Worm (Caenorhabditis elegans) whole organism, late embryonic: Measurements from ENCODE around the gene F58F9.6.

Experiments
- K02D7.2 ChIP-seq: sonication (generic microtip); optimal IDR thresholded peaks from 2 replicates; lab custom pipeline; 2017; ENCODE audit warnings: mild to moderate bottlenecking, missing genetic modification characterization, missing compliant biosample characterization
- K09A11.1 ChIP-seq: sonication (generic microtip); optimal IDR thresholded peaks from 2 replicates; lab custom pipeline; 2017; ENCODE audit warnings: antibody characterized with exemption, mild to moderate bottlenecking, missing genetic modification characterization, missing compliant biosample characterization; ENCODE audit not compliant: insufficient read depth
- ama-1 ChIP-seq: fragments of 150-350 bp; optimal IDR thresholded peaks from 2 replicates; lab custom pipeline; 2014
- ceh-24 ChIP-seq: sonication (generic microtip); optimal IDR thresholded peaks from 2 replicates; lab custom pipeline; 2016; ENCODE audit warnings: mild to moderate bottlenecking, missing genetic modification characterization, missing compliant biosample characterization
- ceh-31 ChIP-seq: sonication (generic microtip); optimal IDR thresholded peaks from 2 replicates; lab custom pipeline; 2016; ENCODE audit warnings: missing genetic modification characterization, missing compliant biosample characterization
- ceh-9 ChIP-seq: sonication (generic microtip); optimal IDR thresholded peaks from 2 replicates; lab custom pipeline; 2016; ENCODE audit warnings: mild to moderate bottlenecking, missing genetic modification characterization, inconsistent platforms, missing compliant biosample characterization
- ets-4 ChIP-seq: sonication (generic microtip); optimal IDR thresholded peaks from 2 replicates; lab custom pipeline; 2016; ENCODE audit warnings: missing genetic modification characterization, missing compliant biosample characterization
- eyg-1 ChIP-seq: sonication (generic microtip); optimal IDR thresholded peaks from 2 replicates; lab custom pipeline; 2016; ENCODE audit warnings: missing genotype, missing genetic modification characterization, missing compliant biosample characterization
- gmeb-2 ChIP-seq: sonication (generic microtip); optimal IDR thresholded peaks from 2 replicates; lab custom pipeline; 2016; ENCODE audit warnings: missing genetic modification characterization, inconsistent platforms, missing compliant biosample characterization
- lim-6 ChIP-seq: sonication (generic microtip); optimal IDR thresholded peaks from 2 replicates; lab custom pipeline; 2016; ENCODE audit warnings: missing genetic modification characterization, missing compliant biosample characterization
- pqm-1 ChIP-seq: sonication (generic microtip); optimal IDR thresholded peaks from 2 replicates; lab custom pipeline; 2016; ENCODE audit warnings: missing genetic modification characterization, missing compliant biosample characterization
- sox-4 ChIP-seq: sonication (generic microtip); optimal IDR thresholded peaks from 2 replicates; lab custom pipeline; 2017; ENCODE audit warnings: mild to moderate bottlenecking, missing genetic modification characterization, inconsistent platforms, missing compliant biosample characterization
- tbx-2 ChIP-seq: sonication (generic microtip); optimal IDR thresholded peaks from 2 replicates; lab custom pipeline; 2016; ENCODE audit warnings: missing genetic modification characterization, missing compliant biosample characterization

- TF ChIP-seq K02D7.2 (tag; lab: Kevin White, UChicago) (no peak), lim-6 (tag; lab: Kevin White, UChicago) (no peak), ets-4 (no peak), ceh-9 (tag; lab: Kevin White, UChicago) (no peak), ceh-24 (tag; lab: Kevin White, UChicago) (no peak), pqm-1 (tag; lab: Kevin White, UChicago) (no peak), ceh-31 (tag; lab: Kevin White, UChicago) (no peak), tbx-2 (no peak), eyg-1 (tag; lab: Kevin White, UChicago) (no peak), gmeb-2 (tag; lab: Kevin White, UChicago) (no peak), K09A11.1 (tag; lab: Kevin White, UChicago) (no peak), sox-4 (tag; lab: Kevin White, UChicago) (no peak), ama-1 (no peak)
Measured at ce11 chrIV:6254635-6255034, 17.2 kb upstream of the F58F9.6 start, which contains the start of gene T13A10.64.
